Worm (Caenorhabditis elegans): ENCODE results near the gene T25F10.4.

Gene T25F10.4

DNA sequence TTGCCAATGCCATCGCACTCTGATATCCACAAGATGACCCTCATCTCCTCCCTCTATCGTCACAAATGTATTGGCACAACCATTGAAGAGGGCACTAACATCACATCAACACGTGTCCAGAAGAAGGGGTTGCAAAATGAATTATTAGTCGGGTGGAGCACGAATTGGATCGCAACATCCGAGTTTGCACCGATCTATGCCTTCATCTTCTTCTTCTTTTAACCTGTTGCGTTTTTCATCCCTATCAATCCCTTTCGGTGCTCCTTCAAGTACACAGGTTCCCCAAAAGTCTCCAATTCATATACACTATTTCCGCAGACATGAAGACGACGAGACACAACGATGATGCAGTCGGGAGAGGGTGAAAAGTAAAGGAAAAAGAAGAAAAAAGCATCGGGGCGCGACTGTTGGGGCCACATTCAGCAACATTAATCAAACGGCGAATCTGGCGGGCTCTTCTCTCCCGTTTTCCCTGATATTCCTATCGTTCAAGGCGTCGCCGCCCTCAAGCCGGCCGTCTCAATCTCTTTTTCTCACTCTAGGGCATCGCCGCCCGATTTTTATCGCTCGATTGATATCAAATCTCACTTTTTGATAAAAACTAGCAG is 10.7 kb downstream of the T25F10.4 start:
- TF ChIP-seq egl-13 (tag; optimal IDR thresholded peaks at IDR 0.05) (no peak), pag-3 (tag; optimal IDR thresholded peaks at IDR 0.05; ENCODE audit: borderline replicate concordance, insufficient read depth) (peak; percentile 9), tlp-1 (tag; optimal IDR thresholded peaks at IDR 0.05) (no peak), unc-130 (tag; optimal IDR thresholded peaks at IDR 0.05) (no peak), ceh-63 (GFP tag; optimal IDR thresholded peaks at IDR 0.05) (no peak), nhr-11 (tag; optimal IDR thresholded peaks at IDR 0.05) (no peak), rnt-1 (tag; optimal IDR thresholded peaks at IDR 0.05) (peak; percentile 19), lsy-2 (tag; optimal IDR thresholded peaks at IDR 0.05) (no peak), lin-14 (GFP tag; optimal IDR thresholded peaks at IDR 0.05) (peak; percentile 74), nhr-77 (tag; optimal IDR thresholded peaks at IDR 0.05) (no peak), nhr-20 (tag; optimal IDR thresholded peaks at IDR 0.05) (peak; percentile 11), fos-1 (tag; optimal IDR thresholded peaks at IDR 0.05) (no peak), unc-98 (GFP tag; IDR thresholded peaks at IDR 0.05) (no peak), ces-1 (GFP tag; optimal IDR thresholded peaks at IDR 0.05) (no peak), snu-23 (GFP tag; optimal IDR thresholded peaks at IDR 0.05) (peak; percentile 6), nhr-84 (tag; optimal IDR thresholded peaks at IDR 0.05) (no peak), nhr-90 (tag; optimal IDR thresholded peaks at IDR 0.05; ENCODE audit: poor library complexity) (no peak), snpc-4 (tag; optimal IDR thresholded peaks at IDR 0.05) (no peak), swsn-7 (tag; optimal IDR thresholded peaks at IDR 0.05) (no peak), sptf-1 (tag; optimal IDR thresholded peaks at IDR 0.05) (no peak), elt-3 (tag; optimal IDR thresholded peaks at IDR 0.05) (no peak), efl-1 (optimal IDR thresholded peaks at IDR 0.05) (no peak), efl-1 (GFP tag; optimal IDR thresholded peaks at IDR 0.05 in 1 of 2) (peak in 1 of 2 experiments; percentile 64), nhr-19 (GFP tag; conservative IDR thresholded peaks at IDR 0.05) (peak; percentile 51), nhr-71 (tag; optimal IDR thresholded peaks at IDR 0.05) (peak; percentile 68)

DNA sequence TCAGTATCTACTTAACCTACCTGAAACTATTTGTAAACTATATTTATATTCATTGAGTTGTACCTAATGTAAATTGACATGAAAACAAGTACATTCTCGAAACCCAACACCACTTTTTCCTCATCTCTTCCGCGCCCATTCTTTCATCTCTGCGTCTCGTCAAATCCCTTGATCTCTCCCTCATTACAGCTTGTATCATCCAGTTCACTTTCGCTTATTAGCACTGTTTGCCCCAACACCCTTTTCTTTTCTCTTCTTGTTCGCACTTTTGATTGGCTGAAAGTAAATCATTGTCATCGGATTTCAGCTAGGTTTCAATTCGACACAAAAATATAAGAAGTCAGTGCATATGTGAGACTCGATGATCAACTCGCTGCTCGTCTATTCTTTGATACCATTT is 17.5 kb downstream of the T25F10.4 start, which contains the start of gene T25F10.3:
T25F10.3 (plus strand) TSS at position 308 of the 400 bp plus-strand sequence.
- TF ChIP-seq nhr-85 (tag) (peak; percentile 4), C16A3.4 (tag; optimal IDR thresholded peaks at IDR 0.05) (no peak), blmp-1 (tag; optimal IDR thresholded peaks at IDR 0.05) (peak; percentile 79)

DNA sequence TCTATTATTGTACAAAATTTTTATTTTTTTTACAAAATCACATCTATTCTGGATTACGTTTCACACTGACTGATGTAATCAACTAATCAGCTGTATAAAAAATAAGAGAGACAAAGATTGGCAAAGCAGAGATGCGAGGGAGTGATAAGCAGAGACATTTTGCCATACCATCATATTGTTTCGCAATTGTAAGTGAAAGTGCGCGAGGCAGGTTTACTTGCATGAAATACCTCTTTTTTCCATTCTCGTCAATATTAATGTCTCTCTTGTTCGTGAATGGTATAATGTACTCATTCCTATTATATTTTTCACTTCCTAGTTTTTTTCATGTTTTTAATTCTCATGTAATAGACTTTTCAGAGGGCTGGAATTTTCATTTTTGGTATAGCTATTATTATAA is 25.4 kb downstream of the T25F10.4 start:
- no peak for TF ChIP-seq dsc-1 (tag; optimal IDR thresholded peaks at IDR 0.05)
- TF ChIP-seq nhr-12 (tag; optimal IDR thresholded peaks at IDR 0.05) = no peak
- peak in 1 of 6 experiments; percentile 81 for TF ChIP-seq elt-3 (tag; optimal IDR thresholded peaks at IDR 0.05)
- TF ChIP-seq nhr-84 (tag; optimal IDR thresholded peaks at IDR 0.05) = no peak
- TF ChIP-seq C34B4.2 (tag; optimal IDR thresholded peaks at IDR 0.05) = no peak
- TF ChIP-seq fkh-4 (tag; optimal IDR thresholded peaks at IDR 0.05; ENCODE audit: borderline replicate concordance) = no peak
- no peak for TF ChIP-seq isw-1 (GFP tag; IDR thresholded peaks at IDR 0.05)
- peak; percentile 71 for TF ChIP-seq nhr-85 (tag)
- TF ChIP-seq ztf-11 (tag; optimal IDR thresholded peaks at IDR 0.05) = no peak
- TF ChIP-seq efl-3 (GFP tag; optimal IDR thresholded peaks at IDR 0.05) = no peak
- TF ChIP-seq irx-1 (tag; optimal IDR thresholded peaks at IDR 0.05) = no peak
- TF ChIP-seq blmp-1 (tag; optimal IDR thresholded peaks at IDR 0.05) = peak; percentile 92
- TF ChIP-seq alr-1 (tag; optimal IDR thresholded peaks at IDR 0.05; ENCODE audit: borderline replicate concordance) = no peak
- no peak for TF ChIP-seq efl-1 (optimal IDR thresholded peaks at IDR 0.05)
- no peak for TF ChIP-seq efl-1 (GFP tag; optimal IDR thresholded peaks at IDR 0.05 in 1 of 2)
- no peak for TF ChIP-seq nhr-237 (tag; optimal IDR thresholded peaks at IDR 0.05)
- no peak for TF ChIP-seq ceh-90 (tag; optimal IDR thresholded peaks at IDR 0.05)
- TF ChIP-seq C16A3.4 (tag; optimal IDR thresholded peaks at IDR 0.05) = no peak
- no peak for TF ChIP-seq nhr-71 (tag; optimal IDR thresholded peaks at IDR 0.05)
- peak; percentile 35 for TF ChIP-seq pag-3 (tag; optimal IDR thresholded peaks at IDR 0.05; ENCODE audit: borderline replicate concordance, insufficient read depth)
- peak; percentile 42 for TF ChIP-seq lin-14 (GFP tag; optimal IDR thresholded peaks at IDR 0.05)
- TF ChIP-seq unc-98 (GFP tag; IDR thresholded peaks at IDR 0.05) = no peak

All from whole organism, L1 larva.